Fruit fly (Drosophila melanogaster) whole organism, embryonic: Measurements from ENCODE around the gene foi.

Experiments
- CG10267 ChIP-seq: fragments of 200-800 bp; sonication (Bioruptor generic); optimal IDR thresholded peaks from 2 replicates; lab custom pipeline; 2018; ENCODE audit warnings: missing biosample characterization, mild to moderate bottlenecking, missing genetic modification characterization, moderate library complexity
- CG10274 ChIP-seq: fragments of 200-800 bp; sonication (Bioruptor generic); optimal IDR thresholded peaks from 3 replicates; lab custom pipeline; 2017; ENCODE audit warnings: missing biosample characterization, mild to moderate bottlenecking, missing genetic modification characterization
- CG11560 ChIP-seq: fragments of 200-800 bp; sonication (Bioruptor generic); IDR thresholded peaks from 3 replicates; pipeline ENCODE4 v1.3.6; 2022; ENCODE audit warnings: missing biosample characterization, missing genetic modification characterization
- CG13296 ChIP-seq: fragments of 200-800 bp; sonication (Bioruptor generic); optimal IDR thresholded peaks from 3 replicates; lab custom pipeline; 2018; ENCODE audit warnings: missing biosample characterization, mild to moderate bottlenecking, missing genetic modification characterization
- CG15011 ChIP-seq: fragments of 200-800 bp; sonication (Bioruptor generic); optimal IDR thresholded peaks from 3 replicates; lab custom pipeline; 2018; ENCODE audit warnings: missing biosample characterization, mild to moderate bottlenecking, missing genetic modification characterization
- CG15269 ChIP-seq: fragments of 200-800 bp; sonication (Bioruptor generic); optimal IDR thresholded peaks from 2 replicates; lab custom pipeline; 2018; ENCODE audit warnings: missing biosample characterization, mild to moderate bottlenecking, missing genetic modification characterization, moderate library complexity
- CG15479 ChIP-seq: fragments of 200-800 bp; sonication (Bioruptor generic); optimal IDR thresholded peaks from 3 replicates; lab custom pipeline; 2019; ENCODE audit warnings: missing biosample characterization, mild to moderate bottlenecking, missing genetic modification characterization, moderate library complexity
- CG15601 ChIP-seq: fragments of 200-800 bp; sonication (Bioruptor generic); optimal IDR thresholded peaks from 3 replicates; lab custom pipeline; 2019; ENCODE audit warnings: missing biosample characterization, mild to moderate bottlenecking, missing genetic modification characterization, moderate library complexity
- CG1603 ChIP-seq: fragments of 200-800 bp; sonication (Bioruptor generic); optimal IDR thresholded peaks from 2 replicates; lab custom pipeline; 2019; ENCODE audit warnings: missing biosample characterization, mild to moderate bottlenecking, missing genetic modification characterization, moderate library complexity
- CG18476 ChIP-seq: fragments of 200-800 bp; sonication (Bioruptor generic); optimal IDR thresholded peaks from 2 replicates; lab custom pipeline; 2016; ENCODE audit warnings: missing biosample characterization, mild to moderate bottlenecking, missing genetic modification characterization
- CG2875 ChIP-seq: fragments of 200-800 bp; sonication (Bioruptor generic); optimal IDR thresholded peaks from 2 replicates; lab custom pipeline; 2017; ENCODE audit warnings: missing biosample characterization, mild to moderate bottlenecking, missing genetic modification characterization, missing genetic modification reagents
- CG31388 ChIP-seq: fragments of 200-800 bp; sonication (Bioruptor generic); optimal IDR thresholded peaks from 2 replicates; lab custom pipeline; 2016; ENCODE audit warnings: missing biosample characterization, missing genetic modification characterization
- CG3847 ChIP-seq: fragments of 200-800 bp; sonication (Bioruptor generic); IDR thresholded peaks from 2 replicates; pipeline ENCODE4 v1.3.6; 2022; ENCODE audit warnings: missing biosample characterization, missing genetic modification characterization
- CG42726 ChIP-seq: fragments of 200-800 bp; sonication (Bioruptor generic); IDR thresholded peaks from 2 replicates; pipeline ENCODE4 v1.3.6; 2022; ENCODE audit warnings: missing biosample characterization, missing genetic modification characterization; ENCODE audit not compliant: partially characterized antibody
- CG4282 ChIP-seq: fragments of 200-800 bp; sonication (Bioruptor generic); optimal IDR thresholded peaks from 2 replicates; lab custom pipeline; 2016; ENCODE audit warnings: missing biosample characterization, missing genetic modification characterization
- CG4617 ChIP-seq: fragments of 200-800 bp; sonication (Bioruptor generic); optimal IDR thresholded peaks from 3 replicates; lab custom pipeline; 2016; ENCODE audit warnings: missing biosample characterization, missing genetic modification characterization, borderline replicate concordance
- CG4854 ChIP-seq: fragments of 200-800 bp; sonication (Bioruptor generic); optimal IDR thresholded peaks from 2 replicates; lab custom pipeline; 2016; ENCODE audit warnings: missing biosample characterization, missing genetic modification characterization, inconsistent platforms
- CG6654 ChIP-seq: fragments of 200-800 bp; sonication (Bioruptor generic); optimal IDR thresholded peaks from 2 replicates; lab custom pipeline; 2017; ENCODE audit warnings: missing biosample characterization, mild to moderate bottlenecking, missing genetic modification characterization
- CG6854 ChIP-seq: fragments of 200-800 bp; sonication (Bioruptor generic); optimal IDR thresholded peaks from 3 replicates; lab custom pipeline; 2017; ENCODE audit warnings: missing biosample characterization, mild to moderate bottlenecking, missing genetic modification characterization
- Dip2 ChIP-seq: fragments of 200-800 bp; sonication (Bioruptor generic); IDR thresholded peaks from 2 replicates; pipeline ENCODE4 v1.3.6; 2022; ENCODE audit warnings: missing biosample characterization, missing genetic modification characterization
- Eip74EF ChIP-seq, 2 experiments: fragments of 200-800 bp in 1 of 2; fragments of >200 bp in 1 of 2; sonication (Bioruptor generic) in 1 of 2; optimal IDR thresholded peaks; 2 replicates each; lab custom pipeline; 2017 to 2019; ENCODE audit warnings: missing biosample characterization in 2 of 2, missing genetic modification characterization in 2 of 2, mild to moderate bottlenecking in 1 of 2, moderate library complexity in 1 of 2
- HHEX ChIP-seq: fragments of 200-800 bp; sonication (Bioruptor generic); optimal IDR thresholded peaks from 3 replicates; lab custom pipeline; 2017; ENCODE audit warnings: missing biosample characterization, mild to moderate bottlenecking, missing genetic modification characterization, missing genetic modification reagents
- HmgZ ChIP-seq: fragments of 200-800 bp; sonication (Bioruptor generic); optimal IDR thresholded peaks from 2 replicates; lab custom pipeline; 2018; ENCODE audit warnings: missing biosample characterization, mild to moderate bottlenecking, missing genetic modification characterization
- Hr3 ChIP-seq: fragments of 200-800 bp; sonication (Bioruptor generic); optimal IDR thresholded peaks from 3 replicates; lab custom pipeline; 2016; ENCODE audit warnings: missing biosample characterization, missing genetic modification characterization
- Ptx1 ChIP-seq: fragments of 200-800 bp; sonication (Bioruptor generic); IDR thresholded peaks from 2 replicates; pipeline ENCODE4 v1.3.6; 2022; ENCODE audit warnings: missing biosample characterization, missing genetic modification characterization
- Rx ChIP-seq: fragments of 200-800 bp; sonication (Bioruptor generic); IDR thresholded peaks from 2 replicates; pipeline ENCODE4 v1.3.6; 2022; ENCODE audit warnings: missing biosample characterization, missing genetic modification characterization
- Sox100B ChIP-seq: fragments of 200-800 bp; sonication (Bioruptor generic); optimal IDR thresholded peaks from 3 replicates; lab custom pipeline; 2018; ENCODE audit warnings: missing biosample characterization, mild to moderate bottlenecking, missing genetic modification characterization
- Spps ChIP-seq: fragments of 200-800 bp; sonication (Bioruptor generic); optimal IDR thresholded peaks from 2 replicates; lab custom pipeline; 2018; ENCODE audit warnings: missing biosample characterization, mild to moderate bottlenecking, missing genetic modification characterization
- YL-1 ChIP-seq: fragments of 200-800 bp; sonication (Bioruptor generic); optimal IDR thresholded peaks from 3 replicates; lab custom pipeline; 2017; ENCODE audit warnings: missing biosample characterization, mild to moderate bottlenecking, missing genetic modification characterization
- ara ChIP-seq: fragments of 200-800 bp; sonication (Bioruptor generic); IDR thresholded peaks from 2 replicates; pipeline ENCODE4 v1.3.6; 2022; ENCODE audit warnings: missing biosample characterization, missing genetic modification characterization
- bab2 ChIP-seq: fragments of 200-800 bp; sonication (Bioruptor generic); optimal IDR thresholded peaks from 2 replicates; lab custom pipeline; 2016; ENCODE audit warnings: missing biosample characterization, missing genetic modification characterization
- bbx ChIP-seq: fragments of 200-800 bp; sonication (Bioruptor generic); IDR thresholded peaks from 2 replicates; pipeline ENCODE4 v1.3.6; 2022; ENCODE audit warnings: missing biosample characterization, missing genetic modification characterization; ENCODE audit not compliant: partially characterized antibody
- bsh ChIP-seq, 2 experiments: fragments of 200-800 bp; sonication (Bioruptor generic); optimal IDR thresholded peaks; 2 replicates each; lab custom pipeline; 2017 to 2018; ENCODE audit warnings: mild to moderate bottlenecking in 2 of 2, missing biosample characterization in 2 of 2, missing genetic modification characterization in 2 of 2, moderate library complexity in 1 of 2
- cato ChIP-seq: fragments of 200-800 bp; sonication (Bioruptor generic); optimal IDR thresholded peaks from 2 replicates; lab custom pipeline; 2016; ENCODE audit warnings: missing biosample characterization, missing genetic modification characterization, borderline replicate concordance
- chm ChIP-seq: fragments of 200-800 bp; sonication (Bioruptor generic); IDR thresholded peaks from 2 replicates; pipeline ENCODE4 v1.3.6; 2022; ENCODE audit warnings: missing biosample characterization, missing genetic modification characterization
- dan ChIP-seq: fragments of 200-800 bp; sonication (Bioruptor generic); IDR thresholded peaks from 2 replicates; pipeline ENCODE4 v1.3.6; 2022; ENCODE audit warnings: missing biosample characterization, missing genetic modification characterization
- danr ChIP-seq: fragments of 200-800 bp; sonication (Bioruptor generic); IDR thresholded peaks from 2 replicates; pipeline ENCODE4 v1.3.6; 2022; ENCODE audit warnings: missing biosample characterization, missing genetic modification characterization
- eve ChIP-seq, 2 experiments: fragments of >200 bp; optimal IDR thresholded peaks; 2 replicates each; lab custom pipeline; 2017; ENCODE audit warnings: missing biosample characterization in 2 of 2, missing genetic modification characterization in 2 of 2
- fd102C ChIP-seq: fragments of 200-800 bp; sonication (Bioruptor generic); optimal IDR thresholded peaks from 2 replicates; lab custom pipeline; 2018; ENCODE audit warnings: missing biosample characterization, mild to moderate bottlenecking, missing genetic modification characterization, moderate library complexity
- fd64A ChIP-seq: fragments of 200-800 bp; sonication (Bioruptor generic); optimal IDR thresholded peaks from 3 replicates; lab custom pipeline; 2018; ENCODE audit warnings: missing biosample characterization, mild to moderate bottlenecking, missing genetic modification characterization
- gem ChIP-seq: fragments of 200-800 bp; sonication (Bioruptor generic); optimal IDR thresholded peaks from 2 replicates; lab custom pipeline; 2019; ENCODE audit warnings: missing biosample characterization, mild to moderate bottlenecking, missing genetic modification characterization, moderate library complexity
- hbn ChIP-seq: fragments of 200-800 bp; sonication (Bioruptor generic); IDR thresholded peaks from 2 replicates; pipeline ENCODE4 v1.3.6; 2022; ENCODE audit warnings: missing biosample characterization, missing genetic modification characterization; ENCODE audit not compliant: partially characterized antibody
- hth ChIP-seq: fragments of >200 bp; optimal IDR thresholded peaks from 2 replicates; lab custom pipeline; 2017; ENCODE audit warnings: inconsistent platforms
- jumu ChIP-seq: fragments of 200-800 bp; sonication (Bioruptor generic); optimal IDR thresholded peaks from 3 replicates; lab custom pipeline; 2016; ENCODE audit warnings: missing biosample characterization, missing genetic modification characterization
- odd ChIP-seq: fragments of 200-800 bp; sonication (Bioruptor generic); optimal IDR thresholded peaks from 2 replicates; lab custom pipeline; 2017; ENCODE audit warnings: missing biosample characterization, mild to moderate bottlenecking, missing genetic modification characterization
- pita ChIP-seq: fragments of 200-800 bp; sonication (Bioruptor generic); optimal IDR thresholded peaks from 2 replicates; lab custom pipeline; 2017; ENCODE audit warnings: missing biosample characterization, mild to moderate bottlenecking, missing genetic modification characterization
- sim ChIP-seq: fragments of 200-800 bp; sonication (Bioruptor generic); IDR thresholded peaks from 2 replicates; pipeline ENCODE4 v1.3.6; 2022; ENCODE audit warnings: missing biosample characterization, missing genetic modification characterization
- sqz ChIP-seq: fragments of 200-800 bp; sonication (Bioruptor generic); optimal IDR thresholded peaks from 3 replicates; lab custom pipeline; 2018; ENCODE audit warnings: missing biosample characterization, mild to moderate bottlenecking, missing genetic modification characterization
- tio ChIP-seq: fragments of 200-800 bp; sonication (Bioruptor generic); optimal IDR thresholded peaks from 2 replicates; lab custom pipeline; 2017; ENCODE audit warnings: missing biosample characterization, missing genetic modification characterization, inconsistent platforms

Gene foi

DNA sequence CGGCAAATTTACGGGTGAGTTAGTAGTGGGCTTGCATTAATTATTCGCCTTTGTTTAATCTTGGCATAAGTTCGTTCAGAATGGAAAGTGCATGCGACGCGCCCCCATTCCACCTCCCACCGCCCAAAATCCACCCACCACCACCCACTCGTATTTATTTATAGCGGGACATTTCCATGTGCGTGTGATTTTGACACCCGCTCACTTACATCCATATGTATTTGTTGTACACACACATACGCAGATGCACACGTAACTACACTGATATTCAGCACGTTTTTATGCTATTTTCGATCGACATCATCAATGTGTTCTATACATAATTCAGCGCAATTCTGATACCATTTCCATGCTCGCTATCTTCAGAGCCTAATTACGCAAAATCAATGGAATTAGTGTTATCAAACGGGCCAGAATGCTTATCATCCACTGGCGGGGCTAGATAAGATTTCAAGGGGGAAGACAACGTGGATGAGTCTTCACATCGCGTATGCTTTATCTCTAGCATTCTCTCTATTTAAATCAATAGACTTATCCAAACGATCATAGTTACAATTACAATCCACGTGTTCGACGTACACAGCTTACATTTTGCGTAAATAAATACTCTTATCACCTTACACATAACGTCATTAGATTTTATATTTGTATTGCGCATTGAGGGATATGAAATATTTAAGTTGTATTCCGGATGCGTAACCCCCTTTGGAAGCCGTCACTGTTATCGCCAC lies 812 bp downstream of the foi start (continued):
- no peak for TF ChIP-seq CG31388
- TF ChIP-seq Rx (GFP tag; lab: Robert Waterston, UW), result no peak
- no peak for TF ChIP-seq Dip2 (GFP tag; lab: Robert Waterston, UW)
- peak; percentile 24 for TF ChIP-seq CG10267 (tag; lab: Kevin White, UChicago)
- peak; percentile 46 for TF ChIP-seq bab2 (GFP tag; lab: Kevin White, UChicago)
- no peak for TF ChIP-seq sim (GFP tag; lab: Robert Waterston, UW)
- no peak for TF ChIP-seq cato (GFP tag; lab: Kevin White, UChicago)
- no peak for TF ChIP-seq CG4617 (GFP tag; lab: Kevin White, UChicago)
- TF ChIP-seq hbn (GFP tag; lab: Robert Waterston, UW), result no peak
- no peak for TF ChIP-seq Spps (tag; lab: Kevin White, UChicago)
- TF ChIP-seq tio (GFP tag; lab: Kevin White, UChicago), result no peak
- TF ChIP-seq CG15269 (tag; lab: Kevin White, UChicago), result peak; percentile 38
- TF ChIP-seq CG18476 (GFP tag; lab: Kevin White, UChicago), result no peak
- TF ChIP-seq danr (GFP tag; lab: Robert Waterston, UW), result no peak
- TF ChIP-seq Hr3, result peak; percentile 22
- peak; percentile 58 for TF ChIP-seq CG13296 (GFP tag; lab: Kevin White, UChicago)
- TF ChIP-seq dan (GFP tag; lab: Robert Waterston, UW), result no peak
- TF ChIP-seq fd102C (GFP tag; lab: Kevin White, UChicago), result no peak
- TF ChIP-seq bbx (GFP tag; lab: Robert Waterston, UW), result no peak
- peak; percentile 3 for TF ChIP-seq CG15601
- TF ChIP-seq CG10274, result no peak
- TF ChIP-seq Sox100B (GFP tag; lab: Kevin White, UChicago), result peak; percentile 33
- no peak for TF ChIP-seq eve (GFP tag; optimal IDR thresholded peaks at IDR 0.05; lab: Kevin White, UChicago)
- peak in 1 of 2 experiments; percentile 28 for TF ChIP-seq Eip74EF (GFP tag; optimal IDR thresholded peaks at IDR 0.05; lab: Kevin White, UChicago)
- TF ChIP-seq hth (lab: Kevin White, UChicago), result no peak
- no peak for TF ChIP-seq pita (GFP tag; lab: Kevin White, UChicago)
- peak; percentile 8 for TF ChIP-seq CG1603 (tag; lab: Kevin White, UChicago)
- TF ChIP-seq jumu (GFP tag; lab: Kevin White, UChicago), result no peak
- TF ChIP-seq odd (GFP tag; lab: Kevin White, UChicago), result peak; percentile 25
- TF ChIP-seq ara, result 0 out of 2 replicates have a peak, but pooled peaks have one; percentile 25
- no peak for TF ChIP-seq CG4282 (GFP tag; lab: Kevin White, UChicago)
- no peak for TF ChIP-seq CG11560
- peak; percentile 27 for TF ChIP-seq CG6854 (GFP tag; lab: Kevin White, UChicago)
- no peak for TF ChIP-seq chm
- no peak for TF ChIP-seq fd64A
- TF ChIP-seq CG42726, result no peak
- TF ChIP-seq YL-1 (GFP tag; lab: Kevin White, UChicago), result no peak
- peak; percentile 25 for TF ChIP-seq CG2875
- peak; percentile 5 for TF ChIP-seq CG15479 (GFP tag; lab: Kevin White, UChicago)
- TF ChIP-seq CG15011, result peak; percentile 48
- TF ChIP-seq sqz (GFP tag; lab: Kevin White, UChicago), result peak; percentile 37
- TF ChIP-seq HmgZ (tag; lab: Kevin White, UChicago), result peak; percentile 56
- peak; percentile 54 for TF ChIP-seq gem (tag; lab: Kevin White, UChicago)
- TF ChIP-seq CG3847 (GFP tag; lab: Robert Waterston, UW), result 0 out of 2 replicates have a peak, but pooled peaks have one; percentile 5
- no peak for TF ChIP-seq Ptx1 (GFP tag; lab: Robert Waterston, UW)
- no peak for TF ChIP-seq CG6654 (GFP tag; lab: Kevin White, UChicago)
- TF ChIP-seq bsh (GFP tag; optimal IDR thresholded peaks at IDR 0.05; lab: Kevin White, UChicago), result no peak
- TF ChIP-seq HHEX, result peak; percentile 65
- TF ChIP-seq CG4854 (GFP tag; lab: Kevin White, UChicago), result no peak
